Worm (Caenorhabditis elegans) whole organism, L4 larva: ENCODE measurements around the gene cul-4.

ENCODE experiments used
- D1046.2 ChIP-seq: fragments of 200-800 bp; sonication (Bioruptor generic); IDR thresholded peaks from 2 replicates; pipeline ENCODE4 v1.3.6; 2022; ENCODE audit warnings: missing genetic modification characterization, missing compliant biosample characterization
- R02D3.7 ChIP-seq: fragments of 150-350 bp; sonication (generic microtip); optimal IDR thresholded peaks from 3 replicates; lab custom pipeline; 2014; ENCODE audit warnings: missing biosample characterization, missing genetic modification characterization
- T20F7.1 ChIP-seq: fragments of 200-800 bp; sonication (Bioruptor generic); optimal IDR thresholded peaks from 2 replicates; lab custom pipeline; 2018; ENCODE audit warnings: mild to moderate bottlenecking, missing genetic modification characterization, missing compliant biosample characterization
- T26A8.4 ChIP-seq: fragments of 200-800 bp; sonication (Bioruptor generic); IDR thresholded peaks from 2 replicates; pipeline ENCODE4 v1.3.6; 2022; ENCODE audit warnings: missing genetic modification characterization, missing compliant biosample characterization
- Y48G9A.11 ChIP-seq: fragments of 200-800 bp; sonication (Bioruptor generic); IDR thresholded peaks from 2 replicates; pipeline ENCODE4 v1.3.6; 2022; ENCODE audit warnings: missing genetic modification reagents, missing genetic modification characterization, missing compliant biosample characterization
- Y5F2A.4 ChIP-seq: fragments of 200-800 bp; sonication (Bioruptor generic); optimal IDR thresholded peaks from 2 replicates; lab custom pipeline; 2018; ENCODE audit warnings: mild to moderate bottlenecking, missing genetic modification characterization, missing compliant biosample characterization
- ZK337.2 ChIP-seq: fragments of 200-800 bp; sonication (Bioruptor generic); IDR thresholded peaks from 2 replicates; pipeline ENCODE4 v1.3.6; 2022; ENCODE audit warnings: missing genetic modification reagents, missing genetic modification characterization, missing compliant biosample characterization
- ama-1 ChIP-seq: fragments of 150-350 bp; optimal IDR thresholded peaks from 2 replicates; lab custom pipeline; 2014; ENCODE audit warnings: inconsistent platforms, mixed read lengths
- attf-4 ChIP-seq: sonication (generic microtip); optimal IDR thresholded peaks from 3 replicates; lab custom pipeline; 2017; ENCODE audit warnings: missing biosample characterization, missing genetic modification characterization
- ceh-28 ChIP-seq: fragments of 150-350 bp; optimal IDR thresholded peaks from 2 replicates; lab custom pipeline; 2014; ENCODE audit warnings: missing biosample characterization, missing genetic modification reagents, missing genetic modification characterization
- ceh-32 ChIP-seq: sonication (generic microtip); optimal IDR thresholded peaks from 2 replicates; lab custom pipeline; 2016; ENCODE audit warnings: mild to moderate bottlenecking, missing genetic modification characterization, missing compliant biosample characterization; ENCODE audit not compliant: poor library complexity
- ceh-44 ChIP-seq: fragments of 200-800 bp; sonication (Bioruptor generic); IDR thresholded peaks from 2 replicates; pipeline ENCODE4 v1.3.6; 2022; ENCODE audit warnings: missing genetic modification reagents, missing genetic modification characterization, missing compliant biosample characterization
- ceh-82 ChIP-seq: sonication (generic microtip); optimal IDR thresholded peaks from 2 replicates; lab custom pipeline; 2017; ENCODE audit warnings: missing biosample characterization, missing genetic modification characterization
- cey-2 ChIP-seq: sonication (generic microtip); optimal IDR thresholded peaks from 3 replicates; lab custom pipeline; 2017; ENCODE audit warnings: missing genetic modification characterization, mild to moderate bottlenecking, missing compliant biosample characterization, antibody characterized with exemption, borderline replicate concordance; ENCODE audit not compliant: insufficient read depth
- ctbp-1 ChIP-seq: fragments of 200-800 bp; sonication (Bioruptor generic); IDR thresholded peaks from 2 replicates; pipeline ENCODE4 v1.3.6; 2022; ENCODE audit warnings: missing genetic modification reagents, missing genetic modification characterization, missing compliant biosample characterization
- daf-12 ChIP-seq: fragments of 150-350 bp; optimal IDR thresholded peaks from 2 replicates; lab custom pipeline; 2014; ENCODE audit warnings: missing biosample characterization, missing genetic modification reagents, missing genetic modification characterization
- daf-16 ChIP-seq, 3 experiments: sonication (generic microtip); optimal IDR thresholded peaks; 2 replicates each; lab custom pipeline; 2016 to 2017; ENCODE audit warnings: missing genetic modification characterization in 3 of 3, missing genetic modification reagents in 3 of 3, mild to moderate bottlenecking in 2 of 3, missing compliant biosample characterization in 2 of 3, missing biosample characterization in 1 of 3, moderate library complexity in 1 of 3
- daf-19 ChIP-seq: fragments of 200-800 bp; sonication (Bioruptor generic); conservative IDR thresholded peaks from 2 replicates; pipeline ENCODE4 v1.3.6; 2022; ENCODE audit warnings: missing genetic modification characterization, missing compliant biosample characterization
- duxl-1 ChIP-seq: sonication (generic microtip); optimal IDR thresholded peaks from 2 replicates; lab custom pipeline; 2016; ENCODE audit warnings: mild to moderate bottlenecking, missing genetic modification characterization, moderate library complexity, missing compliant biosample characterization; ENCODE audit not compliant: poor library complexity
- dve-1 ChIP-seq: sonication (generic microtip); optimal IDR thresholded peaks from 2 replicates; lab custom pipeline; 2017; ENCODE audit warnings: antibody characterized with exemption, mild to moderate bottlenecking, missing genetic modification characterization, missing compliant biosample characterization; ENCODE audit not compliant: insufficient read depth
- egl-27 ChIP-seq: sonication (generic microtip); optimal IDR thresholded peaks from 3 replicates; lab custom pipeline; 2017; ENCODE audit warnings: missing biosample characterization, missing genetic modification reagents, missing genetic modification characterization
- fos-1 ChIP-seq: fragments of 150-350 bp; optimal IDR thresholded peaks from 2 replicates; lab custom pipeline; 2014; ENCODE audit warnings: missing biosample characterization, missing genetic modification characterization
- hmg-1.1 ChIP-seq: fragments of 200-800 bp; sonication (Bioruptor generic); IDR thresholded peaks from 2 replicates; pipeline ENCODE4 v1.3.6; 2022; ENCODE audit warnings: missing genetic modification reagents, missing genetic modification characterization, missing compliant biosample characterization
- lin-13 ChIP-seq: fragments of 150-350 bp; optimal IDR thresholded peaks from 2 replicates; lab custom pipeline; 2014; ENCODE audit warnings: missing biosample characterization, missing genetic modification reagents, missing genetic modification characterization
- lin-15B ChIP-seq: fragments of 150-350 bp; sonication (generic microtip); optimal IDR thresholded peaks from 3 replicates; lab custom pipeline; 2014; ENCODE audit warnings: missing biosample characterization, missing genetic modification characterization
- lin-29 ChIP-seq: fragments of 200-800 bp; sonication (Bioruptor generic); IDR thresholded peaks from 2 replicates; pipeline ENCODE4 v1.3.6; 2022; ENCODE audit warnings: missing genetic modification reagents, missing genetic modification characterization, missing compliant biosample characterization
- lin-38 ChIP-seq: fragments of 200-800 bp; sonication (Bioruptor generic); IDR thresholded peaks from 2 replicates; pipeline ENCODE4 v1.3.6; 2022; ENCODE audit warnings: missing genetic modification reagents, missing genetic modification characterization, missing compliant biosample characterization
- lin-39 ChIP-seq: fragments of 150-350 bp; optimal IDR thresholded peaks from 2 replicates; lab custom pipeline; 2014; ENCODE audit warnings: missing biosample characterization, missing genetic modification reagents, missing genetic modification characterization
- lir-3 ChIP-seq: sonication (generic microtip); optimal IDR thresholded peaks from 2 replicates; lab custom pipeline; 2016; ENCODE audit warnings: mild to moderate bottlenecking, missing genetic modification characterization, missing compliant biosample characterization
- madf-9 ChIP-seq: fragments of 200-800 bp; sonication (Bioruptor generic); conservative IDR thresholded peaks from 2 replicates; pipeline ENCODE4 v1.3.6; 2022; ENCODE audit warnings: missing genetic modification reagents, missing genetic modification characterization, missing compliant biosample characterization
- mdt-29 ChIP-seq: fragments of 200-800 bp; sonication (Bioruptor generic); IDR thresholded peaks from 2 replicates; pipeline ENCODE4 v1.3.6; 2022; ENCODE audit warnings: missing genetic modification reagents, missing genetic modification characterization, missing compliant biosample characterization
- mes-2 ChIP-seq: sonication (generic microtip); optimal IDR thresholded peaks from 2 replicates; lab custom pipeline; 2016; ENCODE audit warnings: missing genotype, mild to moderate bottlenecking, missing genetic modification characterization, missing compliant biosample characterization; ENCODE audit not compliant: poor library complexity, severe bottlenecking
- mxl-2 ChIP-seq: fragments of 200-800 bp; sonication (Bioruptor generic); conservative IDR thresholded peaks from 2 replicates; pipeline ENCODE4 v1.3.6; 2022; ENCODE audit warnings: missing genetic modification reagents, missing genetic modification characterization, missing compliant biosample characterization
- nhr-10 ChIP-seq: fragments of 150-350 bp; optimal IDR thresholded peaks from 2 replicates; lab custom pipeline; 2014; ENCODE audit warnings: missing biosample characterization, missing genetic modification characterization
- nhr-11 ChIP-seq: fragments of 150-350 bp; optimal IDR thresholded peaks from 2 replicates; lab custom pipeline; 2014; ENCODE audit warnings: missing biosample characterization, missing genetic modification characterization
- nhr-237 ChIP-seq: sonication (generic microtip); optimal IDR thresholded peaks from 2 replicates; lab custom pipeline; 2017; ENCODE audit warnings: missing biosample characterization, missing genetic modification characterization
- nhr-25 ChIP-seq: sonication (generic microtip); optimal IDR thresholded peaks from 2 replicates; lab custom pipeline; 2017; ENCODE audit warnings: missing genetic modification characterization, mild to moderate bottlenecking, missing compliant biosample characterization, antibody characterized with exemption, moderate library complexity, borderline replicate concordance; ENCODE audit not compliant: insufficient read depth
- nhr-28 ChIP-seq: fragments of 150-350 bp; optimal IDR thresholded peaks from 2 replicates; lab custom pipeline; 2014; ENCODE audit warnings: missing biosample characterization, missing genetic modification characterization
- nhr-41 ChIP-seq: fragments of 200-800 bp; sonication (Bioruptor generic); IDR thresholded peaks from 2 replicates; pipeline ENCODE4 v1.3.6; 2022; ENCODE audit warnings: missing genetic modification reagents, missing genetic modification characterization, missing compliant biosample characterization
- nhr-48 ChIP-seq: sonication (generic microtip); optimal IDR thresholded peaks from 2 replicates; lab custom pipeline; 2016; ENCODE audit warnings: mild to moderate bottlenecking, missing genetic modification characterization, missing compliant biosample characterization
- pha-4 ChIP-seq, 2 experiments: fragments of 150-350 bp in 1 of 2; fragments of 200-800 bp in 1 of 2; sonication (Bioruptor generic) in 1 of 2; IDR thresholded peaks in 1 of 2; optimal IDR thresholded peaks in 1 of 2; 2 replicates each; pipeline versions ENCODE4 v1.3.6 to Lab custom; 2014 to 2022; ENCODE audit warnings: missing genetic modification characterization in 2 of 2, missing genetic modification reagents in 2 of 2, missing biosample characterization in 1 of 2, missing compliant biosample characterization in 1 of 2
- rbr-2 ChIP-seq: sonication (generic microtip); optimal IDR thresholded peaks from 2 replicates; lab custom pipeline; 2016; ENCODE audit warnings: missing genotype, missing genetic modification characterization, missing compliant biosample characterization
- sdz-12 ChIP-seq: fragments of 200-800 bp; sonication (Bioruptor generic); optimal IDR thresholded peaks from 2 replicates; lab custom pipeline; 2018; ENCODE audit warnings: mild to moderate bottlenecking, missing genetic modification characterization, missing compliant biosample characterization
- skn-1 ChIP-seq: fragments of 150-350 bp; optimal IDR thresholded peaks from 2 replicates; lab custom pipeline; 2014; ENCODE audit warnings: missing biosample characterization, missing genetic modification characterization
- spr-1 ChIP-seq: sonication (generic microtip); optimal IDR thresholded peaks from 2 replicates; lab custom pipeline; 2016; ENCODE audit warnings: mild to moderate bottlenecking, missing genetic modification characterization, missing compliant biosample characterization
- tag-97 ChIP-seq: fragments of 200-800 bp; sonication (Bioruptor generic); IDR thresholded peaks from 2 replicates; pipeline ENCODE4 v1.3.6; 2022; ENCODE audit warnings: missing genetic modification characterization, missing compliant biosample characterization
- tra-1 ChIP-seq: fragments of 200-800 bp; sonication (Bioruptor generic); IDR thresholded peaks from 2 replicates; pipeline ENCODE4 v1.3.6; 2022; ENCODE audit warnings: missing genetic modification reagents, missing genetic modification characterization, missing compliant biosample characterization
- unc-130 ChIP-seq: sonication (generic microtip); optimal IDR thresholded peaks from 2 replicates; lab custom pipeline; 2016; ENCODE audit warnings: missing genetic modification reagents, missing genetic modification characterization, missing compliant biosample characterization
- unc-39 ChIP-seq: sonication (generic microtip); optimal IDR thresholded peaks from 2 replicates; lab custom pipeline; 2017; ENCODE audit warnings: missing biosample characterization, missing genetic modification characterization
- zfp-2 ChIP-seq: sonication (generic microtip); optimal IDR thresholded peaks from 2 replicates; lab custom pipeline; 2016; ENCODE audit warnings: mild to moderate bottlenecking, missing genetic modification characterization, missing compliant biosample characterization
- ztf-7 ChIP-seq: fragments of 150-350 bp; optimal IDR thresholded peaks from 2 replicates; lab custom pipeline; 2014; ENCODE audit warnings: missing biosample characterization, missing genetic modification characterization

cul-4 gene

DNA sequence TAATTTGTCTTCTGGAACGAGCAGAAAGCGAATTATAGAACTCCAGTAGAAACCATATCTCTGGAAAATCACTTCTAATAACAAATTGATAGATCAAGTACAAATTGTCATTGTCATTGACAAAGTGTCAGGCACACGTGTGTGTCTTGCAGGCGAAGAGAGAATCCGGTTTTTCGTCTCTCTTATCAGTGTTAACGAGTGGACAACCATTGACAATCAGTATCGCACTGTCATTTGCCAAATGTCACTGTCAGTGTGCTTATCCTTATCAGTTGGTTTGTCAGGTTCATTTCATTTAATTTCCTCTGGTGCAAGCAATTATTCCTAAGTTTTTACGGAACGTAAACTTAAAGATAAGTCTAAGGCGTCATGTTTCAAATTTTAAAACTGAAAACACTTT, 28.4 kb upstream of the cul-4 start (continued):
- TF ChIP-seq mes-2 (no peak), nhr-41 (no peak), T26A8.4 (GFP tag; lab: Robert Waterston, UW) (no peak), nhr-237 (tag; lab: Kevin White, UChicago) (no peak), T20F7.1 (GFP tag; lab: Kevin White, UChicago) (no peak), cey-2 (tag; lab: Kevin White, UChicago) (no peak), nhr-11 (tag; lab: Kevin White, UChicago) (no peak), ztf-7 (tag; lab: Kevin White, UChicago) (no peak), ZK337.2 (GFP tag; lab: Robert Waterston, UW) (no peak), R02D3.7 (tag; lab: Kevin White, UChicago) (no peak), Y5F2A.4 (GFP tag; lab: Kevin White, UChicago) (no peak), skn-1 (tag; lab: Kevin White, UChicago) (no peak), madf-9 (GFP tag; lab: Robert Waterston, UW) (no peak), nhr-28 (tag; lab: Kevin White, UChicago) (peak; percentile 14), ceh-32 (tag; lab: Kevin White, UChicago) (no peak), ceh-28 (tag; lab: Kevin White, UChicago) (no peak), rbr-2 (tag; lab: Kevin White, UChicago) (no peak), mxl-2 (no peak), lin-29 (GFP tag; lab: Robert Waterston, UW) (no peak), fos-1 (tag; lab: Kevin White, UChicago) (no peak), tra-1 (GFP tag; lab: Robert Waterston, UW) (peak; percentile 34; the same call in 1 of the 2 replicates), lin-38 (GFP tag; lab: Robert Waterston, UW) (no peak), daf-12 (tag; lab: Kevin White, UChicago) (no peak), mdt-29 (GFP tag; lab: Robert Waterston, UW) (no peak), daf-19 (no peak), duxl-1 (tag; lab: Kevin White, UChicago) (no peak), nhr-25 (no peak), unc-130 (no peak), nhr-48 (tag; lab: Kevin White, UChicago) (peak; percentile 52), lin-39 (tag; lab: Kevin White, UChicago) (no peak), attf-4 (tag; lab: Kevin White, UChicago) (no peak), Y48G9A.11 (GFP tag; lab: Robert Waterston, UW) (no peak), sdz-12 (no peak), ctbp-1 (GFP tag; lab: Robert Waterston, UW) (no peak), zfp-2 (tag; lab: Kevin White, UChicago) (no peak), ama-1 (lab: Kevin White, UChicago) (no peak), hmg-1.1 (GFP tag; lab: Robert Waterston, UW) (no peak), lir-3 (tag; lab: Kevin White, UChicago) (no peak), lin-15B (tag; lab: Kevin White, UChicago) (no peak), D1046.2 (GFP tag; lab: Robert Waterston, UW) (no peak), dve-1 (peak; percentile 29), spr-1 (tag; lab: Kevin White, UChicago) (no peak), egl-27 (tag; lab: Kevin White, UChicago) (no peak), unc-39 (tag; lab: Kevin White, UChicago) (no peak), pha-4 (GFP tag; IDR thresholded peaks at IDR 0.05; lab: Robert Waterston, UW) (no peak), pha-4 (tag; optimal IDR thresholded peaks at IDR 0.05; lab: Kevin White, UChicago) (no peak), nhr-10 (tag; lab: Kevin White, UChicago) (no peak), daf-16 (GFP tag; optimal IDR thresholded peaks at IDR 0.05; lab: Kevin White, UChicago) (no peak), daf-16 (tag; optimal IDR thresholded peaks at IDR 0.05; lab: Kevin White, UChicago) (peak; percentile 20), lin-13 (GFP tag; lab: Kevin White, UChicago) (no peak), ceh-44 (GFP tag; lab: Robert Waterston, UW) (no peak), tag-97 (no peak), ceh-82 (tag; lab: Kevin White, UChicago) (no peak)
